Worm (Caenorhabditis elegans) whole organism, L2 larva: ENCODE results near the gene C47D12.2.

ENCODE experiments used
- dmd-4 ChIP-seq: sonication (generic microtip); optimal IDR thresholded peaks from 2 replicates; lab custom pipeline; 2017; ENCODE audit warnings: missing biosample characterization, missing genetic modification characterization
- unc-39 ChIP-seq: fragments of 150-350 bp; optimal IDR thresholded peaks from 2 replicates; lab custom pipeline; 2014; ENCODE audit warnings: missing biosample characterization, missing genetic modification characterization
- unc-55 ChIP-seq: fragments of 150-350 bp; sonication (generic microtip); optimal IDR thresholded peaks from 3 replicates; lab custom pipeline; 2014; ENCODE audit warnings: missing biosample characterization, missing genetic modification reagents, missing genetic modification characterization
- zag-1 ChIP-seq: fragments of 150-350 bp; optimal IDR thresholded peaks from 2 replicates; lab custom pipeline; 2014; ENCODE audit warnings: missing biosample characterization, missing genetic modification characterization

- TF ChIP-seq dmd-4 (tag; lab: Kevin White, UChicago), result no peak
- no peak for TF ChIP-seq unc-39 (tag; lab: Kevin White, UChicago)
- TF ChIP-seq zag-1, result no peak
- TF ChIP-seq unc-55 (GFP tag; lab: Kevin White, UChicago), result no peak
These were observed 46.1 kb downstream of the C47D12.2 start for ce11 chrII:11722164-11722563.
